Fruit fly (Drosophila melanogaster): ENCODE data around the gene CG17930.
A peak's percentile ranks its signal among the peaks of the same experiment; 100 is the strongest.

CG17930 gene

dm6 chr3R:16356863-16357215, 29.2 kb downstream of the CG17930 start, which contains the start of gene CG10311:
Gene CG10311, minus strand, starts transcription at chr3R:16357015.
- no peak for TF ChIP-seq br (GFP tag; optimal IDR thresholded peaks at IDR 0.05)
- no peak for TF ChIP-seq HLH106 (tag; optimal IDR thresholded peaks at IDR 0.05)
- TF ChIP-seq fru (GFP tag; optimal IDR thresholded peaks at IDR 0.05) = no peak
- TF ChIP-seq dmrt93B (GFP tag; optimal IDR thresholded peaks at IDR 0.05) = no peak
- TF ChIP-seq CrebA (GFP tag; optimal IDR thresholded peaks at IDR 0.05; ENCODE audit: borderline replicate concordance) = no peak
- no peak for TF ChIP-seq brk (GFP tag; optimal IDR thresholded peaks at IDR 0.05)
- TF ChIP-seq CG32264 (GFP tag; optimal IDR thresholded peaks at IDR 0.05) = no peak
- no peak for TF ChIP-seq psq (GFP tag; optimal IDR thresholded peaks at IDR 0.05)
- no peak for TF ChIP-seq Hnf4 (GFP tag; optimal IDR thresholded peaks at IDR 0.05)
- no peak for TF ChIP-seq Hr78 (GFP tag; optimal IDR thresholded peaks at IDR 0.05)
- no peak for TF ChIP-seq usp (GFP tag; optimal IDR thresholded peaks at IDR 0.05)
- no peak for TF ChIP-seq sv (GFP tag; optimal IDR thresholded peaks at IDR 0.05)
- no peak for TF ChIP-seq dsf (GFP tag; optimal IDR thresholded peaks at IDR 0.05; ENCODE audit: borderline replicate concordance)
- TF ChIP-seq woc (GFP tag; optimal IDR thresholded peaks at IDR 0.05) = no peak
- TF ChIP-seq sage (GFP tag; optimal IDR thresholded peaks at IDR 0.05) = no peak
- TF ChIP-seq lola (GFP tag; optimal IDR thresholded peaks at IDR 0.05) = no peak
- TF ChIP-seq N (GFP tag; optimal IDR thresholded peaks at IDR 0.05) = no peak
- TF ChIP-seq ey (GFP tag; optimal IDR thresholded peaks at IDR 0.05) = no peak
- TF ChIP-seq Sp1 (GFP tag; optimal IDR thresholded peaks at IDR 0.05) = no peak

- TF ChIP-seq tai (GFP tag; optimal IDR thresholded peaks at IDR 0.05) (no peak), CrebA (GFP tag; optimal IDR thresholded peaks at IDR 0.05; ENCODE audit: borderline replicate concordance) (peak; percentile 38), Hr83 (GFP tag; optimal IDR thresholded peaks at IDR 0.05; ENCODE audit: poor library complexity, severe bottlenecking) (no peak), Vsx2 (GFP tag; optimal IDR thresholded peaks at IDR 0.05; ENCODE audit: partially characterized antibody) (peak; percentile 27), Sp1 (GFP tag; optimal IDR thresholded peaks at IDR 0.05) (no peak), CG32264 (GFP tag; optimal IDR thresholded peaks at IDR 0.05) (no peak), dsf (GFP tag; optimal IDR thresholded peaks at IDR 0.05; ENCODE audit: borderline replicate concordance) (no peak)
These were observed 31.4 kb downstream of the CG17930 start, which contains the start of gene CG17931 for dm6 chr3R:16359098-16359497. Gene CG17931, minus strand, starts transcription at chr3R:16359466.

- TF ChIP-seq GATAd (GFP tag; optimal IDR thresholded peaks at IDR 0.05) (no peak), HLH106 (tag; optimal IDR thresholded peaks at IDR 0.05) (no peak), sv (GFP tag; optimal IDR thresholded peaks at IDR 0.05) (no peak), dsf (GFP tag; optimal IDR thresholded peaks at IDR 0.05; ENCODE audit: borderline replicate concordance) (no peak), N (GFP tag; optimal IDR thresholded peaks at IDR 0.05) (no peak), Hr83 (GFP tag; optimal IDR thresholded peaks at IDR 0.05; ENCODE audit: poor library complexity, severe bottlenecking) (no peak), usp (GFP tag; optimal IDR thresholded peaks at IDR 0.05) (no peak), h (GFP tag; optimal IDR thresholded peaks at IDR 0.05) (no peak), sage (GFP tag; optimal IDR thresholded peaks at IDR 0.05) (no peak), Dfd (GFP tag; optimal IDR thresholded peaks at IDR 0.05) (no peak), Myc (optimal IDR thresholded peaks at IDR 0.05) (no peak), dmrt93B (GFP tag; optimal IDR thresholded peaks at IDR 0.05) (no peak), Abd-B (GFP tag; optimal IDR thresholded peaks at IDR 0.05) (no peak), Sp1 (GFP tag; optimal IDR thresholded peaks at IDR 0.05) (no peak), dl (GFP tag; optimal IDR thresholded peaks at IDR 0.05; ENCODE audit: insufficient read depth in 1 of 2, partially characterized antibody in 2 of 2) (no peak), OdsH (GFP tag; optimal IDR thresholded peaks at IDR 0.05) (no peak), woc (GFP tag; optimal IDR thresholded peaks at IDR 0.05) (no peak), jim (GFP tag; optimal IDR thresholded peaks at IDR 0.05) (no peak), Vsx2 (GFP tag; optimal IDR thresholded peaks at IDR 0.05; ENCODE audit: partially characterized antibody) (no peak)
These were observed 32.4 kb downstream of the CG17930 start, which contains the start of gene CG42446 for dm6 chr3R:16360008-16360407. Gene CG42446, minus strand, starts transcription at chr3R:16360108.

- TF ChIP-seq Dif (GFP tag; optimal IDR thresholded peaks at IDR 0.05; ENCODE audit: partially characterized antibody) = no peak
- TF ChIP-seq Myc (optimal IDR thresholded peaks at IDR 0.05) = no peak
- no peak for TF ChIP-seq pan (optimal IDR thresholded peaks at IDR 0.05)
- TF ChIP-seq ey (GFP tag; optimal IDR thresholded peaks at IDR 0.05) = no peak
- no peak for TF ChIP-seq Rel (GFP tag; optimal IDR thresholded peaks at IDR 0.05)
- no peak for TF ChIP-seq Rel (tag; optimal IDR thresholded peaks at IDR 0.05)
- TF ChIP-seq Vsx2 (GFP tag; optimal IDR thresholded peaks at IDR 0.05; ENCODE audit: partially characterized antibody) = no peak
- TF ChIP-seq sv (GFP tag; optimal IDR thresholded peaks at IDR 0.05) = no peak
- TF ChIP-seq dmrt93B (GFP tag; optimal IDR thresholded peaks at IDR 0.05) = no peak
- TF ChIP-seq tai (GFP tag; optimal IDR thresholded peaks at IDR 0.05) = no peak
These were observed 40.6 kb downstream of the CG17930 start, which contains the start of gene js for dm6 chr3R:16368288-16368687. Gene js, minus strand, starts transcription at chr3R:16368306.
